Fruit fly (Drosophila melanogaster) whole organism, pupa: ENCODE data around the gene CG11550.
A peak's percentile ranks its signal among the peaks of the same experiment; 100 is the strongest.

Experiments
- CG10348 ChIP-seq: fragments of 200-800 bp; sonication (Bioruptor generic); IDR thresholded peaks from 2 replicates; pipeline ENCODE4 v1.3.6; 2022; ENCODE audit warnings: missing biosample characterization, missing genetic modification characterization
- CG12605 ChIP-seq: fragments of 200-800 bp; sonication (Bioruptor generic); IDR thresholded peaks from 2 replicates; pipeline ENCODE4 v1.3.6; 2022; ENCODE audit warnings: missing biosample characterization, missing genetic modification characterization
- CG13204 ChIP-seq: fragments of 200-800 bp; sonication (Bioruptor generic); optimal IDR thresholded peaks from 2 replicates; lab custom pipeline; 2018; ENCODE audit warnings: missing biosample characterization, mild to moderate bottlenecking, missing genetic modification characterization, moderate library complexity
- CG15710 ChIP-seq: fragments of 200-800 bp; sonication (Bioruptor generic); optimal IDR thresholded peaks from 2 replicates; lab custom pipeline; 2018; ENCODE audit warnings: missing biosample characterization, mild to moderate bottlenecking, missing genetic modification characterization, moderate library complexity
- CG32121 ChIP-seq: fragments of 200-800 bp; sonication (Bioruptor generic); IDR thresholded peaks from 2 replicates; pipeline ENCODE4 v1.3.6; 2022; ENCODE audit warnings: missing biosample characterization, missing genetic modification characterization
- CG34367 ChIP-seq: fragments of 200-800 bp; sonication (Bioruptor generic); optimal IDR thresholded peaks from 2 replicates; lab custom pipeline; 2018; ENCODE audit warnings: missing biosample characterization, mild to moderate bottlenecking, missing genetic modification characterization
- CG9948 ChIP-seq: fragments of 200-800 bp; sonication (Bioruptor generic); optimal IDR thresholded peaks from 2 replicates; lab custom pipeline; 2018; ENCODE audit warnings: missing biosample characterization, mild to moderate bottlenecking, missing genetic modification characterization, moderate library complexity
- EcR ChIP-seq: fragments of 200-800 bp; sonication (Bioruptor generic); optimal IDR thresholded peaks from 3 replicates; lab custom pipeline; 2019; ENCODE audit warnings: missing biosample characterization, missing genetic modification characterization, mild to moderate bottlenecking, moderate library complexity, missing genetic modification reagents
- Pif1B ChIP-seq: fragments of 200-800 bp; sonication (Bioruptor generic); optimal IDR thresholded peaks from 3 replicates; lab custom pipeline; 2016; ENCODE audit warnings: missing biosample characterization, missing genetic modification characterization
- fd96Ca ChIP-seq: fragments of 200-800 bp; sonication (Bioruptor generic); IDR thresholded peaks from 3 replicates; pipeline ENCODE4 v1.3.6; 2022; ENCODE audit warnings: missing biosample characterization, missing genetic modification characterization
- gl ChIP-seq: fragments of 200-800 bp; sonication (Bioruptor generic); optimal IDR thresholded peaks from 2 replicates; lab custom pipeline; 2018; ENCODE audit warnings: missing biosample characterization, mild to moderate bottlenecking, missing genetic modification characterization

dm6 chr3R:31683048-31683857, 3.6 kb upstream of the CG11550 start:
- TF ChIP-seq CG9948 = no peak
- no peak for TF ChIP-seq fd96Ca (GFP tag; lab: Robert Waterston, UW)
- no peak for TF ChIP-seq CG12605
- TF ChIP-seq CG13204 (GFP tag; lab: Kevin White, UChicago) = no peak
- TF ChIP-seq gl = no peak
- no peak for TF ChIP-seq CG34367
- peak; percentile 17 for TF ChIP-seq CG15710 (tag; lab: Kevin White, UChicago)
- no peak for TF ChIP-seq CG10348 (GFP tag; lab: Robert Waterston, UW)
- no peak for TF ChIP-seq EcR
- TF ChIP-seq CG32121 = no peak
- TF ChIP-seq Pif1B = no peak
